Worm (Caenorhabditis elegans) whole organism, late embryonic: ENCODE results near the gene C25E10.4.

Source experiments
- K09A11.1 ChIP-seq: sonication (generic microtip); optimal IDR thresholded peaks from 2 replicates; lab custom pipeline; 2017; ENCODE audit warnings: antibody characterized with exemption, mild to moderate bottlenecking, missing genetic modification characterization, missing compliant biosample characterization; ENCODE audit not compliant: insufficient read depth
- Y22D7AL.16 ChIP-seq: sonication (generic microtip); optimal IDR thresholded peaks from 2 replicates; lab custom pipeline; 2016; ENCODE audit warnings: missing genetic modification characterization, missing compliant biosample characterization
- ahr-1 ChIP-seq: sonication (generic microtip); optimal IDR thresholded peaks from 2 replicates; lab custom pipeline; 2016; ENCODE audit warnings: missing genetic modification characterization, missing compliant biosample characterization
- ama-1 ChIP-seq: fragments of 150-350 bp; optimal IDR thresholded peaks from 2 replicates; lab custom pipeline; 2014
- ceh-14 ChIP-seq: sonication (generic microtip); optimal IDR thresholded peaks from 2 replicates; lab custom pipeline; 2016; ENCODE audit warnings: missing genotype, missing genetic modification characterization, missing compliant biosample characterization
- ceh-18 ChIP-seq: sonication (generic microtip); optimal IDR thresholded peaks from 2 replicates; lab custom pipeline; 2016; ENCODE audit warnings: missing genetic modification characterization, missing compliant biosample characterization
- ceh-22 ChIP-seq: sonication (generic microtip); optimal IDR thresholded peaks from 2 replicates; lab custom pipeline; 2017; ENCODE audit warnings: missing biosample characterization, missing genetic modification characterization
- ceh-48 ChIP-seq: sonication (generic microtip); optimal IDR thresholded peaks from 2 replicates; lab custom pipeline; 2016; ENCODE audit warnings: missing genetic modification characterization, inconsistent platforms, missing compliant biosample characterization
- ceh-6 ChIP-seq: fragments of 200-800 bp; sonication (Bioruptor generic); optimal IDR thresholded peaks from 2 replicates; lab custom pipeline; 2018; ENCODE audit warnings: mild to moderate bottlenecking, missing genetic modification characterization, missing compliant biosample characterization
- dmd-4 ChIP-seq: sonication (generic microtip); optimal IDR thresholded peaks from 2 replicates; lab custom pipeline; 2016; ENCODE audit warnings: borderline replicate concordance, missing genetic modification characterization, missing compliant biosample characterization
- elt-2 ChIP-seq: sonication (generic microtip); optimal IDR thresholded peaks from 2 replicates; lab custom pipeline; 2016; ENCODE audit warnings: missing genetic modification reagents, missing genetic modification characterization, missing compliant biosample characterization
- elt-4 ChIP-seq: sonication (generic microtip); optimal IDR thresholded peaks from 2 replicates; lab custom pipeline; 2016; ENCODE audit warnings: missing genetic modification characterization, missing compliant biosample characterization
- ets-4 ChIP-seq: sonication (generic microtip); optimal IDR thresholded peaks from 2 replicates; lab custom pipeline; 2016; ENCODE audit warnings: missing genetic modification characterization, missing compliant biosample characterization
- eyg-1 ChIP-seq: sonication (generic microtip); optimal IDR thresholded peaks from 2 replicates; lab custom pipeline; 2016; ENCODE audit warnings: missing genotype, missing genetic modification characterization, missing compliant biosample characterization
- fkh-10 ChIP-seq: fragments of 150-350 bp; optimal IDR thresholded peaks from 2 replicates; lab custom pipeline; 2014; ENCODE audit warnings: missing biosample characterization, missing genetic modification reagents, missing genetic modification characterization
- fkh-6 ChIP-seq: sonication (generic microtip); optimal IDR thresholded peaks from 2 replicates; lab custom pipeline; 2016; ENCODE audit warnings: missing genetic modification characterization, missing compliant biosample characterization
- gmeb-2 ChIP-seq: sonication (generic microtip); optimal IDR thresholded peaks from 2 replicates; lab custom pipeline; 2016; ENCODE audit warnings: missing genetic modification characterization, inconsistent platforms, missing compliant biosample characterization
- hlh-8 ChIP-seq: sonication (generic microtip); optimal IDR thresholded peaks from 2 replicates; lab custom pipeline; 2016; ENCODE audit warnings: missing genotype, missing genetic modification characterization, missing compliant biosample characterization
- madf-2 ChIP-seq: sonication (generic microtip); optimal IDR thresholded peaks from 2 replicates; lab custom pipeline; 2017; ENCODE audit warnings: missing genetic modification characterization, missing compliant biosample characterization
- mec-3 ChIP-seq: sonication (generic microtip); optimal IDR thresholded peaks from 2 replicates; lab custom pipeline; 2016; ENCODE audit warnings: borderline replicate concordance, missing genetic modification characterization, missing compliant biosample characterization
- nhr-11 ChIP-seq: fragments of 150-350 bp; optimal IDR thresholded peaks from 2 replicates; lab custom pipeline; 2014; ENCODE audit warnings: missing biosample characterization, missing genetic modification characterization
- npax-4 ChIP-seq: sonication (generic microtip); optimal IDR thresholded peaks from 2 replicates; lab custom pipeline; 2016; ENCODE audit warnings: missing genetic modification characterization, missing compliant biosample characterization
- pax-1 ChIP-seq: fragments of 150-350 bp; optimal IDR thresholded peaks from 2 replicates; lab custom pipeline; 2014; ENCODE audit warnings: missing biosample characterization, missing genetic modification characterization
- pqm-1 ChIP-seq: sonication (generic microtip); optimal IDR thresholded peaks from 2 replicates; lab custom pipeline; 2016; ENCODE audit warnings: missing genetic modification characterization, missing compliant biosample characterization
- pros-1 ChIP-seq: fragments of 150-350 bp; optimal IDR thresholded peaks from 2 replicates; lab custom pipeline; 2014; ENCODE audit warnings: missing biosample characterization, missing genetic modification reagents, missing genetic modification characterization
- sox-2 ChIP-seq: fragments of 200-800 bp; sonication (Bioruptor generic); IDR thresholded peaks from 2 replicates; pipeline ENCODE4 v1.3.6; 2022; ENCODE audit warnings: missing genetic modification reagents, missing genetic modification characterization, missing compliant biosample characterization
- sox-4 ChIP-seq: sonication (generic microtip); optimal IDR thresholded peaks from 2 replicates; lab custom pipeline; 2017; ENCODE audit warnings: mild to moderate bottlenecking, missing genetic modification characterization, inconsistent platforms, missing compliant biosample characterization
- syd-9 ChIP-seq: sonication (generic microtip); optimal IDR thresholded peaks from 2 replicates; lab custom pipeline; 2016; ENCODE audit warnings: mild to moderate bottlenecking, missing genetic modification characterization, moderate library complexity, missing compliant biosample characterization
- tbx-2 ChIP-seq: sonication (generic microtip); optimal IDR thresholded peaks from 2 replicates; lab custom pipeline; 2016; ENCODE audit warnings: missing genetic modification characterization, missing compliant biosample characterization
- tbx-7 ChIP-seq: sonication (generic microtip); optimal IDR thresholded peaks from 2 replicates; lab custom pipeline; 2016; ENCODE audit warnings: missing genotype, missing genetic modification characterization, missing compliant biosample characterization
- ttx-3 ChIP-seq: sonication (generic microtip); optimal IDR thresholded peaks from 2 replicates; lab custom pipeline; 2016; ENCODE audit warnings: missing genetic modification reagents, missing genetic modification characterization, missing compliant biosample characterization
- unc-3 ChIP-seq, 2 experiments: fragments of 200-800 bp in 1 of 2; sonication (Bioruptor generic) in 1 of 2; sonication (generic microtip) in 1 of 2; conservative IDR thresholded peaks in 1 of 2; optimal IDR thresholded peaks in 1 of 2; 2 replicates each; pipeline versions ENCODE4 v1.3.6 to Lab custom; 2016 to 2022; ENCODE audit warnings: missing compliant biosample characterization in 2 of 2, missing genetic modification characterization in 2 of 2, missing genetic modification reagents in 1 of 2
- unc-42 ChIP-seq: sonication (generic microtip); optimal IDR thresholded peaks from 2 replicates; lab custom pipeline; 2016; ENCODE audit warnings: missing genotype, missing genetic modification characterization, missing compliant biosample characterization
- unc-55 ChIP-seq: sonication (generic microtip); optimal IDR thresholded peaks from 2 replicates; lab custom pipeline; 2017; ENCODE audit warnings: missing biosample characterization, missing genetic modification reagents, missing genetic modification characterization

Gene C25E10.4

DNA sequence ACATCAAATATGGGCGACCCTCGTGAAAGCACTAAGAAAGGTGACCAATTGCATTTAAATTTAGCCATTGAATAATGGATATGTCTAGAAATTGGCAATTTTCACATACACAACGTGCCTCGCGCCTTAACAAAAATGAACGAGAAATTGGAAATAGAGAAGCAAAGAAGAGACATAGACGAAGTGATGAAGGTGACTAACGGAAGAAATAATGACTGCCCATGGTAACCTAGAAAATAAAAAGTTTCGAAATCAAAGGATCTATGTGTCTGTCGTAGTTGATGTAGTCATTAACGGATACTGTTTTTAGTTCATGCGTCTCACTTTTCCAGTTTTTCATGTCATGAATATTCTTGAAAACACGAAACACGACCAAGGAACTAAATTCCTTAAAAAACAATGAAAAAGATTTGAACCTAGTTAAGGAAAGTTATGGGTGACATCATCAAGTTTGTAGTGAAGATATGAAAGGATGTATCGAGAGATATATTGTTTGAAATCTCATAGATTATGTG, 44.8 kb downstream of the C25E10.4 start:
- TF ChIP-seq pros-1 (tag; lab: Kevin White, UChicago) (no peak), gmeb-2 (tag; lab: Kevin White, UChicago) (no peak), pqm-1 (tag; lab: Kevin White, UChicago) (no peak), dmd-4 (no peak), ama-1 (lab: Kevin White, UChicago) (no peak), hlh-8 (tag; lab: Kevin White, UChicago) (no peak), ets-4 (no peak), eyg-1 (tag; lab: Kevin White, UChicago) (no peak), ceh-6 (no peak), K09A11.1 (no peak), sox-4 (tag; lab: Kevin White, UChicago) (no peak)
- TF ChIP-seq, all 69 proteins: peak for 0

DNA sequence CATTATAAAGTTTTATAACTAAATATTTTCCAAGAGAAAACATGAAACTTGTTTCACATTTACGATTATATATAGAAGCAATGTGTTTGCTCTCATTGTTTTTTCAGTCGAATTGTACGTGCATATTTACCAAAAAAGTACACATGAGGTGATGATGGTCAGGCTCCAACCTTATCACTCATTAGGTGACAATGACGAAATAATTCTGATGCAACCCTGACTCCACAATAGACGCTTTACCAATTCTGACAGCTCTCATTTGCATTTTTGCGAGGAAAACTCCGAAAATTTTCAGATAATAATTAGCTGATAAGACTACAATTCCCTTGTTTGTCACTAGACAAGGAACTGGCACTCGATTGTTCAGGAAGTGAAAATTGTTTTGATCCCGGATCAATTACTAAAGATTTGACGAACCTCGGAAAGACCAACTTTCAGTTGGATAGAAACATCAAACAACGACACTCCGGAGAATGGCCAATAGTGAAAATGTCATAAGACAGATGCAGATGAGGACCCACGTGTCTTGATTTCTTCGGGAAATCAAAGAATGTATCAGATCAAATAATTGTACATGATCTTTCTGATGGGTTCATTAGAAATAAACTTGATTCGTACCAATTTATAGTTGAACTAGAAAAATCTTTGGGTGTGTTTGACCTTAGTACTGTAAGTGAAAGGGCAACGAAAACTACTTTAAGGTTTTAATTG, 45.6 kb downstream of the C25E10.4 start:
- TF ChIP-seq elt-2 (tag; lab: Kevin White, UChicago) (peak; percentile 73), dmd-4 (no peak), tbx-7 (tag; lab: Kevin White, UChicago) (no peak)
- TF ChIP-seq, all 69 proteins: peak for 1

DNA sequence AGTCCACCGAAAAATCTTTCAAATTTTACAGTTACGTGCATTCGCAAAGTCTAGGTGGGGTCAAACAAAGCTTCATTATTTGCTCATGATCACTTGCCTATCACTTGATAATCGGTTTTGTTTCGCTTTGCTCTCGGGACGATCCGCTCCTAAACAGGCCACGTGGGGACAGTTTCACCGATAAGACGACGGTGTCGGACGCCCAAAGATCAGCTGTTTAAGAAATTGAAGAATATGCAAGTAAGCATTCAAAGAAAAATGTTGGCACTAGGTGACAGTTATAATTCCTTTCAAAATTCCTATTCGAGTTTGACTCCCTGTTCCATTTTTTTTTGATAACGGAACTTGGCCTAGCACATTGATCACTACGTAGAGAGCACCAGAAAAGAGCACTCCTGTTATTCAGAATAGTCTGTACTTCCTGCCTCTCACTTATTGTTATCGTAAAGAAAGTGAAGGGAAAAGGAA, 46.6 kb downstream of the C25E10.4 start:
- TF ChIP-seq elt-2 (tag; lab: Kevin White, UChicago) (peak; percentile 44), ttx-3 (tag; lab: Kevin White, UChicago) (no peak)

DNA sequence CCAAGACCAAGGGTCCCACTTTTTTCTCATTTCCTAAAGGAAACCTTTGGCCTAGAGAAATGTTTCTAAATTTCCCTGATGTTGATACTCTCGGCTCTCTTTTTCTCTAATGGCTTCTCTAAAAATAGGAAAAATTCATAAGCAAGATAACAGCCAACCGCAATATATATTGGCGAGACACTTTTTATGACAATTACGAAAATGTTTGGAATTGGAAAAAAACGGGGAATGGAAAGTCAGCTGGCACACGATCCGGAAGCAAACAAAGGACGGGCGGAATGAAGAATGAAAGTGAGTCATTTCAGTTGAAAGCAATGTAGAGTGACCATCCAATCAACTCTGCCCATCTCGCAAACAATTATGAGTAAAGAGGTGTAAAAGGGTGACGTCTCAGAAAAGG, 48.0 kb downstream of the C25E10.4 start:
- no peak for TF ChIP-seq unc-55 (GFP tag; lab: Kevin White, UChicago)
- TF ChIP-seq syd-9 (tag; lab: Kevin White, UChicago) = no peak
- no peak for TF ChIP-seq pax-1 (tag; lab: Kevin White, UChicago)
- no peak for TF ChIP-seq ceh-22
- no peak for TF ChIP-seq nhr-11 (tag; lab: Kevin White, UChicago)
- TF ChIP-seq ahr-1 (tag; lab: Kevin White, UChicago) = no peak
- TF ChIP-seq madf-2 (tag; lab: Kevin White, UChicago) = no peak
- TF ChIP-seq mec-3 (tag; lab: Kevin White, UChicago) = no peak
- TF ChIP-seq ceh-18 (tag; lab: Kevin White, UChicago) = no peak
- no peak for TF ChIP-seq pros-1 (tag; lab: Kevin White, UChicago)
- no peak for TF ChIP-seq fkh-10 (GFP tag; lab: Kevin White, UChicago)
- no peak for TF ChIP-seq ceh-48 (tag; lab: Kevin White, UChicago)
- TF ChIP-seq ceh-14 (tag; lab: Kevin White, UChicago) = no peak

DNA sequence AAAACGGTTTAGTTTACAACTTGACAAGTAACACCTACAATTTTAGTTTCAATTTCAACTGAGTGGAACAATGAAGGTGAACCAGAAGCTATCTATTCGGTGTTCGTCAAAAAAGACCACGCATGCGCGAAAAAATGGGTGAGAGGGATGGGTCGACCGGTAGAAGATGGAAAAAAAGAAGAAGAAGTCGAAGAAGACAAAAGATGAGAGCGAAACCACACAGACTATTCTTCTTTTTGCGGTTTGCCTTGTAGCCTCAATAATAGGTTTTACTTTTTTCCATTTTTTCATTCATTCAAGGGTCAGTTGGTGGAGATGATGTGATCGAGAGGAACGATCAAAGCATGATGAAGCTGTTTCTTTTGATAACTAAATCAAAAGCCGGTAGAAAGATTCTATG, 49.0 kb downstream of the C25E10.4 start:
- no peak for TF ChIP-seq pqm-1 (tag; lab: Kevin White, UChicago)
- no peak for TF ChIP-seq gmeb-2 (tag; lab: Kevin White, UChicago)
- TF ChIP-seq elt-4 (tag; lab: Kevin White, UChicago) = no peak
- no peak for TF ChIP-seq ahr-1 (tag; lab: Kevin White, UChicago)
- no peak for TF ChIP-seq tbx-2 (tag; lab: Kevin White, UChicago)
- no peak for TF ChIP-seq npax-4 (tag; lab: Kevin White, UChicago)
- TF ChIP-seq syd-9 (tag; lab: Kevin White, UChicago) = no peak
- TF ChIP-seq sox-2 (GFP tag; lab: Robert Waterston, UW) = no peak
- no peak for TF ChIP-seq unc-42 (tag; lab: Kevin White, UChicago)
- TF ChIP-seq fkh-6 (tag; lab: Kevin White, UChicago) = no peak
- no peak for TF ChIP-seq Y22D7AL.16 (tag; lab: Kevin White, UChicago)
- no peak for TF ChIP-seq unc-3 (GFP tag; conservative IDR thresholded peaks at IDR 0.05; lab: Robert Waterston, UW)
- TF ChIP-seq unc-3 (tag; optimal IDR thresholded peaks at IDR 0.05; lab: Kevin White, UChicago) = no peak
- TF ChIP-seq, all 69 proteins: peak for 0
